Fruit fly (Drosophila melanogaster) whole organism, embryonic: ENCODE results near the gene Prx5.
A peak's percentile ranks its signal among the peaks of the same experiment; 100 is the strongest.

ENCODE experiments used
- ATbp ChIP-seq: fragments of 200-800 bp; sonication (Bioruptor generic); optimal IDR thresholded peaks from 2 replicates; lab custom pipeline; 2017; ENCODE audit warnings: missing biosample characterization, mild to moderate bottlenecking, missing genetic modification characterization, missing genetic modification reagents
- Ada2b ChIP-seq: fragments of 200-800 bp; sonication (Bioruptor generic); IDR thresholded peaks from 2 replicates; pipeline ENCODE4 v1.3.6; 2022; ENCODE audit warnings: missing biosample characterization, missing genetic modification characterization
- Blimp-1 ChIP-seq: fragments of 200-800 bp; sonication (Bioruptor generic); optimal IDR thresholded peaks from 3 replicates; lab custom pipeline; 2018; ENCODE audit warnings: missing biosample characterization, missing genetic modification characterization, mild to moderate bottlenecking, moderate library complexity, missing genetic modification reagents
- CG10431 ChIP-seq: fragments of 200-800 bp; sonication (Bioruptor generic); optimal IDR thresholded peaks from 3 replicates; lab custom pipeline; 2018; ENCODE audit warnings: missing biosample characterization, mild to moderate bottlenecking, missing genetic modification characterization
- CG11723 ChIP-seq: fragments of 200-800 bp; sonication (Bioruptor generic); optimal IDR thresholded peaks from 2 replicates; lab custom pipeline; 2017; ENCODE audit warnings: missing biosample characterization, mild to moderate bottlenecking, missing genetic modification characterization
- CG14014 ChIP-seq: fragments of 200-800 bp; sonication (Bioruptor generic); IDR thresholded peaks from 2 replicates; pipeline ENCODE4 v1.3.6; 2022; ENCODE audit warnings: missing biosample characterization, missing genetic modification characterization
- CG15269 ChIP-seq: fragments of 200-800 bp; sonication (Bioruptor generic); optimal IDR thresholded peaks from 2 replicates; lab custom pipeline; 2018; ENCODE audit warnings: missing biosample characterization, mild to moderate bottlenecking, missing genetic modification characterization, moderate library complexity
- CG1603 ChIP-seq: fragments of 200-800 bp; sonication (Bioruptor generic); optimal IDR thresholded peaks from 2 replicates; lab custom pipeline; 2019; ENCODE audit warnings: missing biosample characterization, mild to moderate bottlenecking, missing genetic modification characterization, moderate library complexity
- CG17359 ChIP-seq: fragments of 200-800 bp; sonication (Bioruptor generic); optimal IDR thresholded peaks from 3 replicates; lab custom pipeline; 2018; ENCODE audit warnings: missing biosample characterization, mild to moderate bottlenecking, missing genetic modification characterization, moderate library complexity
- CG18011 ChIP-seq: fragments of 200-800 bp; sonication (Bioruptor generic); optimal IDR thresholded peaks from 2 replicates; lab custom pipeline; 2017; ENCODE audit warnings: missing biosample characterization, missing genetic modification characterization, mild to moderate bottlenecking, moderate library complexity, missing genotype
- CG18262 ChIP-seq: fragments of 200-800 bp; optimal IDR thresholded peaks from 3 replicates; lab custom pipeline; 2019; ENCODE audit warnings: missing biosample characterization, mild to moderate bottlenecking, missing genetic modification characterization, moderate library complexity
- CG18619 ChIP-seq: fragments of 200-800 bp; sonication (Bioruptor generic); optimal IDR thresholded peaks from 3 replicates; lab custom pipeline; 2017; ENCODE audit warnings: missing biosample characterization, mild to moderate bottlenecking, missing genetic modification characterization
- CG2116 ChIP-seq: fragments of 200-800 bp; sonication (Bioruptor generic); optimal IDR thresholded peaks from 3 replicates; lab custom pipeline; 2018; ENCODE audit warnings: missing biosample characterization, mild to moderate bottlenecking, missing genetic modification characterization
- CG2678 ChIP-seq: fragments of 200-800 bp; sonication (Bioruptor generic); optimal IDR thresholded peaks from 3 replicates; lab custom pipeline; 2019; ENCODE audit warnings: missing biosample characterization, mild to moderate bottlenecking, missing genetic modification characterization, moderate library complexity
- CG2889 ChIP-seq: fragments of 200-800 bp; sonication (Bioruptor generic); IDR thresholded peaks from 3 replicates; pipeline ENCODE4 v1.3.6; 2022; ENCODE audit warnings: missing biosample characterization, missing genetic modification characterization
- CG34422 ChIP-seq: fragments of 200-800 bp; sonication (Bioruptor generic); IDR thresholded peaks from 3 replicates; pipeline ENCODE4 v1.3.6; 2022; ENCODE audit warnings: missing biosample characterization, missing genetic modification characterization
- CG4730 ChIP-seq: fragments of 200-800 bp; sonication (Bioruptor generic); IDR thresholded peaks from 2 replicates; pipeline ENCODE4 v1.3.6; 2022; ENCODE audit warnings: missing biosample characterization, missing genetic modification characterization
- CG5180 ChIP-seq: fragments of 200-800 bp; sonication (Bioruptor generic); optimal IDR thresholded peaks from 3 replicates; lab custom pipeline; 2017; ENCODE audit warnings: missing biosample characterization, missing genetic modification characterization, mild to moderate bottlenecking, moderate library complexity, missing genetic modification reagents
- CG5953 ChIP-seq: fragments of 200-800 bp; sonication (Bioruptor generic); IDR thresholded peaks from 2 replicates; pipeline ENCODE4 v1.3.6; 2022; ENCODE audit warnings: missing biosample characterization, missing genetic modification characterization
- CG8281 ChIP-seq: fragments of 200-800 bp; sonication (Bioruptor generic); optimal IDR thresholded peaks from 2 replicates; lab custom pipeline; 2018; ENCODE audit warnings: missing biosample characterization, mild to moderate bottlenecking, missing genetic modification characterization, moderate library complexity
- CG9215 ChIP-seq: fragments of 200-800 bp; sonication (Bioruptor generic); IDR thresholded peaks from 2 replicates; pipeline ENCODE4 v1.3.6; 2022; ENCODE audit warnings: missing biosample characterization, missing genetic modification characterization
- CG9876 ChIP-seq: fragments of 200-800 bp; sonication (Bioruptor generic); optimal IDR thresholded peaks from 2 replicates; lab custom pipeline; 2016; ENCODE audit warnings: missing biosample characterization, missing genetic modification characterization
- D19A ChIP-seq: fragments of 200-800 bp; optimal IDR thresholded peaks from 3 replicates; lab custom pipeline; 2019; ENCODE audit warnings: missing biosample characterization, mild to moderate bottlenecking, missing genetic modification characterization, moderate library complexity
- Dip2 ChIP-seq: fragments of 200-800 bp; sonication (Bioruptor generic); IDR thresholded peaks from 2 replicates; pipeline ENCODE4 v1.3.6; 2022; ENCODE audit warnings: missing biosample characterization, missing genetic modification characterization
- Elba2 ChIP-seq: fragments of 200-800 bp; sonication (Bioruptor generic); optimal IDR thresholded peaks from 3 replicates; lab custom pipeline; 2016; ENCODE audit warnings: missing biosample characterization, missing genetic modification characterization
- GATAe ChIP-seq: fragments of 200-800 bp; sonication (Bioruptor generic); conservative IDR thresholded peaks from 2 replicates; pipeline ENCODE4 v1.3.6; 2022; ENCODE audit warnings: missing biosample characterization, missing genetic modification characterization
- Kr ChIP-seq: fragments of 200-800 bp; sonication (Bioruptor generic); optimal IDR thresholded peaks from 2 replicates; lab custom pipeline; 2017; ENCODE audit warnings: missing biosample characterization, mild to moderate bottlenecking, missing genetic modification characterization
- Med ChIP-seq: fragments of 200-800 bp; sonication (Bioruptor generic); peaks from one replicate; lab custom pipeline; 2016; ENCODE audit warnings: missing biosample characterization, missing genetic modification characterization, mild to moderate bottlenecking, inconsistent platforms, moderate library complexity
- Meics ChIP-seq: fragments of 200-800 bp; sonication (Bioruptor generic); optimal IDR thresholded peaks from 2 replicates; lab custom pipeline; 2017; ENCODE audit warnings: missing biosample characterization, mild to moderate bottlenecking, missing genetic modification characterization
- Myb ChIP-seq: fragments of 200-800 bp; sonication (Bioruptor generic); optimal IDR thresholded peaks from 2 replicates; lab custom pipeline; 2016; ENCODE audit warnings: missing biosample characterization, missing genetic modification characterization
- Ptx1 ChIP-seq: fragments of 200-800 bp; sonication (Bioruptor generic); IDR thresholded peaks from 2 replicates; pipeline ENCODE4 v1.3.6; 2022; ENCODE audit warnings: missing biosample characterization, missing genetic modification characterization
- Taf1 ChIP-seq: fragments of 200-800 bp; sonication (Bioruptor generic); IDR thresholded peaks from 2 replicates; pipeline ENCODE4 v1.3.6; 2022; ENCODE audit warnings: missing biosample characterization, missing genetic modification characterization
- Xbp1 ChIP-seq: fragments of 200-800 bp; sonication (Bioruptor generic); optimal IDR thresholded peaks from 3 replicates; lab custom pipeline; 2016; ENCODE audit warnings: missing biosample characterization, mild to moderate bottlenecking, missing genetic modification characterization
- az2 ChIP-seq: fragments of 200-800 bp; sonication (Bioruptor generic); optimal IDR thresholded peaks from 3 replicates; lab custom pipeline; 2016; ENCODE audit warnings: missing biosample characterization, missing genetic modification characterization
- chif ChIP-seq, 2 experiments: fragments of 200-800 bp; sonication (Bioruptor generic); optimal IDR thresholded peaks; 3 replicates each; lab custom pipeline; 2016; ENCODE audit warnings: missing biosample characterization in 2 of 2, missing genetic modification characterization in 2 of 2
- dmrt11E ChIP-seq: fragments of 200-800 bp; sonication (Bioruptor generic); optimal IDR thresholded peaks from 3 replicates; lab custom pipeline; 2018; ENCODE audit warnings: missing biosample characterization, mild to moderate bottlenecking, missing genetic modification characterization, moderate library complexity
- dmrt99B ChIP-seq: fragments of 200-800 bp; sonication (Bioruptor generic); optimal IDR thresholded peaks from 2 replicates; lab custom pipeline; 2018; ENCODE audit warnings: missing biosample characterization, mild to moderate bottlenecking, missing genetic modification characterization, moderate library complexity
- dpn ChIP-seq, 2 experiments: fragments of 200-800 bp; sonication (Bioruptor generic); optimal IDR thresholded peaks; 3 replicates each; lab custom pipeline; 2016; ENCODE audit warnings: missing biosample characterization in 2 of 2, missing genetic modification characterization in 2 of 2
- dysf ChIP-seq: fragments of 200-800 bp; sonication (Bioruptor generic); IDR thresholded peaks from 3 replicates; pipeline ENCODE4 v1.3.6; 2022; ENCODE audit warnings: missing biosample characterization, missing genetic modification characterization
- fu2 ChIP-seq: fragments of 200-800 bp; sonication (Bioruptor generic); optimal IDR thresholded peaks from 2 replicates; lab custom pipeline; 2016; ENCODE audit warnings: missing biosample characterization, missing genetic modification characterization
- gcm ChIP-seq: fragments of 200-800 bp; sonication (Bioruptor generic); optimal IDR thresholded peaks from 2 replicates; lab custom pipeline; 2019; ENCODE audit warnings: missing biosample characterization, mild to moderate bottlenecking, missing genetic modification characterization, moderate library complexity
- grau ChIP-seq: fragments of 200-800 bp; optimal IDR thresholded peaks from 3 replicates; lab custom pipeline; 2019; ENCODE audit warnings: missing biosample characterization, mild to moderate bottlenecking, missing genetic modification characterization, moderate library complexity
- insv ChIP-seq, 2 experiments: fragments of 200-800 bp; sonication (Bioruptor generic); optimal IDR thresholded peaks; 3 replicates each; lab custom pipeline; 2016 to 2018; ENCODE audit warnings: missing biosample characterization in 2 of 2, missing genetic modification characterization in 2 of 2
- kni ChIP-seq: fragments of 200-800 bp; sonication (Bioruptor generic); optimal IDR thresholded peaks from 3 replicates; lab custom pipeline; 2017; ENCODE audit warnings: mild to moderate bottlenecking, missing biosample characterization, missing genetic modification reagents, missing genetic modification characterization
- mam ChIP-seq: fragments of 200-800 bp; sonication (Bioruptor generic); optimal IDR thresholded peaks from 3 replicates; lab custom pipeline; 2016; ENCODE audit warnings: missing biosample characterization, missing genetic modification characterization
- odd ChIP-seq: fragments of 200-800 bp; sonication (Bioruptor generic); optimal IDR thresholded peaks from 2 replicates; lab custom pipeline; 2017; ENCODE audit warnings: missing biosample characterization, mild to moderate bottlenecking, missing genetic modification characterization
- p53 ChIP-seq: fragments of 200-800 bp; sonication (Bioruptor generic); optimal IDR thresholded peaks from 2 replicates; lab custom pipeline; 2016; ENCODE audit warnings: missing biosample characterization, missing genetic modification characterization
- pfk ChIP-seq: fragments of 200-800 bp; sonication (Bioruptor generic); optimal IDR thresholded peaks from 2 replicates; lab custom pipeline; 2018; ENCODE audit warnings: missing biosample characterization, mild to moderate bottlenecking, missing genetic modification characterization, moderate library complexity
- ranshi ChIP-seq: fragments of 200-800 bp; sonication (Bioruptor generic); IDR thresholded peaks from 2 replicates; pipeline ENCODE4 v1.3.6; 2022; ENCODE audit warnings: missing biosample characterization, missing genetic modification characterization
- row ChIP-seq: fragments of 200-800 bp; sonication (Bioruptor generic); IDR thresholded peaks from 3 replicates; pipeline ENCODE4 v1.3.6; 2022; ENCODE audit warnings: missing biosample characterization, missing genetic modification characterization
- ssp ChIP-seq: fragments of 200-800 bp; sonication (Bioruptor generic); IDR thresholded peaks from 2 replicates; pipeline ENCODE4 v1.3.6; 2022; ENCODE audit warnings: missing biosample characterization, missing genetic modification characterization
- unpg ChIP-seq: fragments of 200-800 bp; sonication (Bioruptor generic); optimal IDR thresholded peaks from 3 replicates; lab custom pipeline; 2018; ENCODE audit warnings: missing biosample characterization, mild to moderate bottlenecking, missing genetic modification characterization, moderate library complexity

Gene Prx5

dm6 chr3R:18168929-18169350, 1.9 kb upstream of the Prx5 start (continued):
- TF ChIP-seq odd, result no peak
- no peak for TF ChIP-seq Blimp-1 (GFP tag; lab: Kevin White, UChicago)
- peak; percentile 85 to 97 for TF ChIP-seq insv (GFP tag; optimal IDR thresholded peaks at IDR 0.05; lab: Kevin White, UChicago)
- no peak for TF ChIP-seq GATAe (GFP tag; lab: Robert Waterston, UW)
- no peak for TF ChIP-seq ranshi
- peak; percentile 3 for TF ChIP-seq Xbp1 (GFP tag; lab: Kevin White, UChicago)
- peak; percentile 26 for TF ChIP-seq dmrt99B
- TF ChIP-seq dpn (GFP tag; optimal IDR thresholded peaks at IDR 0.05; lab: Kevin White, UChicago), result peak in 1 of 2 experiments; percentile 35
- TF ChIP-seq CG2116 (GFP tag; lab: Kevin White, UChicago), result no peak
- no peak for TF ChIP-seq CG18011 (GFP tag; lab: Kevin White, UChicago)
- TF ChIP-seq dmrt11E, result no peak
- no peak for TF ChIP-seq CG8281 (tag; lab: Kevin White, UChicago)
- no peak for TF ChIP-seq CG4730
- peak; percentile 61 for TF ChIP-seq kni (GFP tag; lab: Kevin White, UChicago)
- TF ChIP-seq grau (tag; lab: Kevin White, UChicago), result peak; percentile 71
- no peak for TF ChIP-seq gcm (GFP tag; lab: Kevin White, UChicago)
- TF ChIP-seq ATbp (GFP tag; lab: Kevin White, UChicago), result peak; percentile 11
- peak; percentile 28; the same call in 1 of the 3 replicates for TF ChIP-seq row (GFP tag; lab: Robert Waterston, UW)
- peak; percentile 38 for TF ChIP-seq CG1603 (tag; lab: Kevin White, UChicago)
- TF ChIP-seq ssp, result no peak
- peak; percentile 14 for TF ChIP-seq D19A (tag; lab: Kevin White, UChicago)
- 0 out of 3 replicates have a peak, but pooled peaks have one; percentile 36 for TF ChIP-seq CG34422
- TF ChIP-seq p53, result no peak
- TF ChIP-seq Med (GFP tag; lab: Kevin White, UChicago), result peak; percentile 75
- TF ChIP-seq az2 (GFP tag; lab: Kevin White, UChicago), result peak; percentile 9
- no peak for TF ChIP-seq Dip2
- TF ChIP-seq CG5953, result 0 out of 2 replicates have a peak, but pooled peaks have one; percentile 5
- no peak for TF ChIP-seq CG11723
- 0 out of 3 replicates have a peak, but pooled peaks have one; percentile 46 for TF ChIP-seq dysf (GFP tag; lab: Robert Waterston, UW)
- peak; percentile 13 for TF ChIP-seq CG2678 (tag; lab: Kevin White, UChicago)
- TF ChIP-seq chif (GFP tag; optimal IDR thresholded peaks at IDR 0.05; lab: Kevin White, UChicago), result peak in 1 of 2 experiments; percentile 2
- no peak for TF ChIP-seq CG14014 (GFP tag; lab: Robert Waterston, UW)
- TF ChIP-seq CG18262 (tag; lab: Kevin White, UChicago), result peak; percentile 51
- peak; percentile 61 for TF ChIP-seq Elba2 (GFP tag; lab: Kevin White, UChicago)

dm6 chr3R:18168398-18168797, 1.3 kb upstream of the Prx5 start:
- TF ChIP-seq Med (GFP tag; lab: Kevin White, UChicago) (peak; percentile 89), CG2889 (no peak), Kr (no peak), CG5180 (GFP tag; lab: Kevin White, UChicago) (peak; percentile 13), fu2 (GFP tag; lab: Kevin White, UChicago) (no peak), Ada2b (GFP tag; lab: Robert Waterston, UW) (0 out of 2 replicates have a peak, but pooled peaks have one; percentile 19), CG9876 (GFP tag; lab: Kevin White, UChicago) (peak; percentile 2), pfk (peak; percentile 4), CG15269 (tag; lab: Kevin White, UChicago) (peak; percentile 38), CG9215 (0 out of 2 replicates have a peak, but pooled peaks have one; percentile 11), Ptx1 (GFP tag; lab: Robert Waterston, UW) (0 out of 2 replicates have a peak, but pooled peaks have one; percentile 21), CG10431 (no peak), unpg (peak; percentile 29), mam (peak; percentile 21), Myb (GFP tag; lab: Kevin White, UChicago) (peak; percentile 43), CG17359 (tag; lab: Kevin White, UChicago) (peak; percentile 37), Meics (GFP tag; lab: Kevin White, UChicago) (peak; percentile 47), CG18619 (no peak), Taf1 (GFP tag; lab: Robert Waterston, UW) (0 out of 2 replicates have a peak, but pooled peaks have one; percentile 7)
